Worm (Caenorhabditis elegans): ENCODE measurements around the gene aakg-4.

DNA sequence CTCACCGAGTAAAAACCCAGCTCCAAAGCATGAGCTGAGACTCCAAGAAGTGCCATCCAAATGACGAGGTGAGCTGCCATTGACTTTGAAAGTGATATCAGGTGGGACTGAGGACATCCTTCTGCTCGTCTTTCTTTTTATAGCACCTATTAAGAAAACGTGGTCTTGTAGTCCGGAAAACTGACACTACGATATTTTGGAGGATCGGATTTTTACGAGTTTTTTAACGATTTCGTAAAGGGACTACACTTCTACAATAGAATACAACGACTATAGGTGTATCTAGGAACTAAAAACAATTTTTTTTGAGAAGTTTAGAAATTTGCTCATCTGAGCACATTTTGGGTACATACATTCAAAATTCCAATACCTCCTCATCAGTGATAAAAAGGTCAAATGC, 23.7 kb upstream of the aakg-4 start, which contains the start of gene nlp-23:
- TF ChIP-seq ama-1 (optimal IDR thresholded peaks at IDR 0.05) (no peak), flt-1 (GFP tag; IDR thresholded peaks at IDR 0.05) (no peak), tbx-11 (GFP tag; IDR thresholded peaks at IDR 0.05) (no peak), F13C5.2 (tag; optimal IDR thresholded peaks at IDR 0.05) (no peak), ets-7 (tag; optimal IDR thresholded peaks at IDR 0.05) (no peak), tra-4 (tag; optimal IDR thresholded peaks at IDR 0.05) (no peak), pes-1 (GFP tag; IDR thresholded peaks at IDR 0.05) (no peak), sea-1 (GFP tag; conservative IDR thresholded peaks at IDR 0.05) (no peak)

All from whole organism, early embryonic.